Worm (Caenorhabditis elegans) whole organism, mixed stage, embryonic: Measurements from ENCODE around the gene F22E5.6.

Source experiments
- M03D4.4 ChIP-seq: sonication (generic microtip); optimal IDR thresholded peaks from 2 replicates; lab custom pipeline; 2017; ENCODE audit warnings: mild to moderate bottlenecking, missing genetic modification characterization, missing compliant biosample characterization
- blmp-1 ChIP-seq: fragments of 150-350 bp; optimal IDR thresholded peaks from 2 replicates; lab custom pipeline; 2014; ENCODE audit warnings: missing biosample characterization, missing genetic modification characterization
- ceh-39 ChIP-seq: fragments of 150-350 bp; optimal IDR thresholded peaks from 2 replicates; lab custom pipeline; 2014; ENCODE audit warnings: missing biosample characterization, missing genetic modification characterization
- ceh-43 ChIP-seq: fragments of 200-800 bp; sonication (Bioruptor generic); optimal IDR thresholded peaks from 2 replicates; lab custom pipeline; 2018; ENCODE audit warnings: mild to moderate bottlenecking, missing genetic modification characterization, moderate library complexity, missing compliant biosample characterization
- ces-1 ChIP-seq: fragments of 150-350 bp; optimal IDR thresholded peaks from 2 replicates; lab custom pipeline; 2014; ENCODE audit warnings: missing biosample characterization, missing genetic modification reagents, missing genetic modification characterization
- drap-1 ChIP-seq: fragments of 200-800 bp; sonication (Bioruptor generic); optimal IDR thresholded peaks from 3 replicates; lab custom pipeline; 2018; ENCODE audit warnings: mild to moderate bottlenecking, missing genetic modification characterization, missing compliant biosample characterization
- elt-3 ChIP-seq: fragments of 150-350 bp; optimal IDR thresholded peaks from 2 replicates; lab custom pipeline; 2014; ENCODE audit warnings: missing biosample characterization, missing genetic modification characterization
- flh-1 ChIP-seq: fragments of 200-800 bp; sonication (Bioruptor generic); optimal IDR thresholded peaks from 2 replicates; lab custom pipeline; 2018; ENCODE audit warnings: mild to moderate bottlenecking, missing genetic modification characterization, moderate library complexity, missing compliant biosample characterization
- ham-2 ChIP-seq: fragments of 200-800 bp; sonication (Bioruptor generic); optimal IDR thresholded peaks from 2 replicates; lab custom pipeline; 2018; ENCODE audit warnings: mild to moderate bottlenecking, missing genetic modification characterization, missing compliant biosample characterization
- hlh-1 ChIP-seq: fragments of 150-350 bp; optimal IDR thresholded peaks from 2 replicates; lab custom pipeline; 2014; ENCODE audit warnings: missing biosample characterization, missing genetic modification reagents, missing genetic modification characterization
- lin-13 ChIP-seq: fragments of 150-350 bp; optimal IDR thresholded peaks from 2 replicates; lab custom pipeline; 2014; ENCODE audit warnings: missing biosample characterization, missing genetic modification characterization
- lin-32 ChIP-seq: fragments of 200-800 bp; sonication (Bioruptor generic); optimal IDR thresholded peaks from 2 replicates; lab custom pipeline; 2018; ENCODE audit warnings: mild to moderate bottlenecking, missing genetic modification characterization, missing compliant biosample characterization
- lsy-2 ChIP-seq: fragments of 150-350 bp; optimal IDR thresholded peaks from 2 replicates; lab custom pipeline; 2014; ENCODE audit warnings: missing biosample characterization, missing genetic modification characterization
- mab-5 ChIP-seq: fragments of 150-350 bp; optimal IDR thresholded peaks from 2 replicates; lab custom pipeline; 2014; ENCODE audit warnings: missing biosample characterization, missing genetic modification characterization
- mep-1 ChIP-seq: fragments of 150-350 bp; optimal IDR thresholded peaks from 2 replicates; lab custom pipeline; 2017; ENCODE audit warnings: missing biosample characterization, missing genetic modification reagents, missing genetic modification characterization, inconsistent platforms
- mls-2 ChIP-seq: sonication (generic microtip); optimal IDR thresholded peaks from 2 replicates; lab custom pipeline; 2016; ENCODE audit warnings: mild to moderate bottlenecking, missing genetic modification characterization, moderate library complexity, missing compliant biosample characterization
- nhr-12 ChIP-seq: fragments of 150-350 bp; optimal IDR thresholded peaks from 2 replicates; lab custom pipeline; 2014; ENCODE audit warnings: missing biosample characterization, missing genetic modification characterization
- nhr-237 ChIP-seq: fragments of 150-350 bp; optimal IDR thresholded peaks from 2 replicates; lab custom pipeline; 2014; ENCODE audit warnings: missing biosample characterization, missing genetic modification characterization
- nhr-28 ChIP-seq: fragments of 150-350 bp; optimal IDR thresholded peaks from 2 replicates; lab custom pipeline; 2014; ENCODE audit warnings: missing biosample characterization, missing genetic modification characterization
- nhr-76 ChIP-seq: sonication (generic microtip); optimal IDR thresholded peaks from 2 replicates; lab custom pipeline; 2017; ENCODE audit warnings: missing biosample characterization, missing genetic modification characterization
- pha-4 ChIP-seq: fragments of 150-350 bp; optimal IDR thresholded peaks from 2 replicates; lab custom pipeline; 2018; ENCODE audit warnings: missing biosample characterization, missing genetic modification reagents, missing genetic modification characterization
- snpc-4 ChIP-seq: fragments of 150-350 bp; optimal IDR thresholded peaks from 2 replicates; lab custom pipeline; 2014; ENCODE audit warnings: missing biosample characterization, missing genetic modification characterization
- sptf-1 ChIP-seq: sonication (generic microtip); optimal IDR thresholded peaks from 2 replicates; lab custom pipeline; 2017; ENCODE audit warnings: mild to moderate bottlenecking, missing genetic modification characterization, moderate library complexity, missing compliant biosample characterization
- unc-120 ChIP-seq: sonication (generic microtip); optimal IDR thresholded peaks from 2 replicates; lab custom pipeline; 2017; ENCODE audit warnings: missing genetic modification characterization, missing compliant biosample characterization; ENCODE audit not compliant: poor library complexity, severe bottlenecking
- unc-39 ChIP-seq: fragments of 150-350 bp; optimal IDR thresholded peaks from 2 replicates; lab custom pipeline; 2014; ENCODE audit warnings: missing biosample characterization, missing genetic modification characterization
- zip-8 ChIP-seq: fragments of 150-350 bp; optimal IDR thresholded peaks from 2 replicates; lab custom pipeline; 2014; ENCODE audit warnings: missing biosample characterization, missing genetic modification characterization
- ztf-11 ChIP-seq: fragments of 150-350 bp; optimal IDR thresholded peaks from 2 replicates; lab custom pipeline; 2014; ENCODE audit warnings: missing biosample characterization, missing genetic modification characterization

F22E5.6 gene

DNA sequence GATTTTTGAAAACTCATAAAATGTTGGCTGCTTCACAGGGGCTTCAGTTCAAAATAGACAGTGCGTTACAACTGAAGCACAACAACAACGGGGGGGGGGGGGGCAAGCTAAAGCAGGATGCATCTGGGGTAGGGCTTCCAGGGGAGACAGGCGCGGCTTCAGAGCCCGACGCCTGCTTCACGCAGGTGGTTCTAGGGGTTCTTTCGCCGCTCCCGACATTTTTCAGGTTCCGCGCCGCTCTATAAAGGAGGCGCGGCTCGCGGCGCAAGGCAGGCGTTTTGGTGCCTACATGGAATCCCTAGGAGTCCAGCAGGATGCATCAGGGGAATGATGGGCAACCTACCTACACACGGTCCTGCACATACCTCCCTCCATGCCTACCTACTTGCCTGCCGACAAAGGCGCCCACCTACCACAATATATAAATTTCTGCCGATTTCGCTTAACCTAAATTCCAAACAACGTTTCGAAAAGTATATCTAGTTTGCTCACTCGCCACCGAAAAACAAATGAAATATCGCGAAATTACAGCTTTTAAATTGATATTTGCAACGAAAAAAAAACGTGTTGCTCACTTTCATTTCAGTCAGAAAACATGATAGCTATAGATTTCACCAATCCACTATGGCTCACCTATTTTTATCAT lies 22.4 kb upstream of the F22E5.6 start, which contains the start of gene sri-71:
Gene sri-71, plus strand, starts transcription at position 596 of the 646 bp plus-strand sequence.
- TF ChIP-seq nhr-237 (tag; lab: Kevin White, UChicago) (no peak), sptf-1 (tag; lab: Kevin White, UChicago) (peak; percentile 32)
- TF ChIP-seq, all 35 proteins: peak for 1

DNA sequence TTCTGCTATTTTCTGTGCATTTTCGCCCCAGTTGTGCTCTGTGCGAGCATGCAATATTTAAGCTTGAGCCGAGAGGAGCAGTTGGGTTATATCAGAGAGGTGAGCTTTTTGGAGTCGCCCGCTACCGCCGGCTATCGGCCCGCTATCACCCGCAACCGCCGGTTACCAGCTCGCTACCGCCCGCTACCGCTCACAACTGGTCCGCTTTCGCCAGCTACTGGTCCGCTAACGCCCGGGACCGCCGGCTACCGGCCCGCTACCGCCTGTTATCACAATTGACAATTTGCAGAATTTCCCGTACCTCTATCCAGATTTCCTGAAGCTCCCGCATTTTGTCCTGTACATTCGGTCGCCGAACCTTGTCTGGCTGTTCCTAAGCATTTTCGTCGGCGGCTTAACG lies 21.2 kb upstream of the F22E5.6 start:
- TF ChIP-seq drap-1 (no peak), ham-2 (no peak), nhr-28 (tag; lab: Kevin White, UChicago) (no peak), nhr-12 (no peak), lsy-2 (tag; lab: Kevin White, UChicago) (no peak), ceh-43 (GFP tag; lab: Kevin White, UChicago) (no peak), zip-8 (tag; lab: Kevin White, UChicago) (no peak), flh-1 (GFP tag; lab: Kevin White, UChicago) (no peak), nhr-76 (tag; lab: Kevin White, UChicago) (no peak), mab-5 (no peak), blmp-1 (tag; lab: Kevin White, UChicago) (no peak), lin-32 (GFP tag; lab: Kevin White, UChicago) (no peak), unc-39 (tag; lab: Kevin White, UChicago) (no peak), snpc-4 (tag; lab: Kevin White, UChicago) (no peak), elt-3 (tag; lab: Kevin White, UChicago) (no peak), unc-120 (tag; lab: Kevin White, UChicago) (no peak), mep-1 (tag; lab: Kevin White, UChicago) (no peak)

DNA sequence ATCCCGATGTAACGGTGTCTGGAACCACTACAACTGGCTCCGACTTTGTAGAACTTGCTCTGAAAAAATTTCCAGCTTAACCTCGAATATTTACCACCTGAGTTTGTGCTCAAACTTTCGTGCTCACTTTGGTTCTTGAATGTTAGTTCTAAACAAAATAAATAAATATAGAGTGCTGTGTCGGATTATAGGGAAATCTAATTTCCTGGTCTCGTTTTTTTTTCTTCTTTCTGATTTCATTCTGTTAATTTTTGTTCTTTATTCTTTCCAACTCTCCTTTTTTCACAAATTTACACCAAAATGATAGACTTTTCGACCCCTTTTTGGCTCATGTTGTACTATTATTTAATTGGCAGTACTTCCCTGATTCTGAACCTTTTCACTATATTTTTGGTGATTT lies 20.4 kb upstream of the F22E5.6 start, which contains the start of gene sri-37:
Gene sri-37, plus strand, starts transcription at position 301 of the 400 bp plus-strand sequence.
- TF ChIP-seq lsy-2 (tag; lab: Kevin White, UChicago) (no peak), pha-4 (tag; lab: Kevin White, UChicago) (no peak), M03D4.4 (tag; lab: Kevin White, UChicago) (no peak), blmp-1 (tag; lab: Kevin White, UChicago) (no peak), drap-1 (no peak), ceh-43 (GFP tag; lab: Kevin White, UChicago) (no peak)

DNA sequence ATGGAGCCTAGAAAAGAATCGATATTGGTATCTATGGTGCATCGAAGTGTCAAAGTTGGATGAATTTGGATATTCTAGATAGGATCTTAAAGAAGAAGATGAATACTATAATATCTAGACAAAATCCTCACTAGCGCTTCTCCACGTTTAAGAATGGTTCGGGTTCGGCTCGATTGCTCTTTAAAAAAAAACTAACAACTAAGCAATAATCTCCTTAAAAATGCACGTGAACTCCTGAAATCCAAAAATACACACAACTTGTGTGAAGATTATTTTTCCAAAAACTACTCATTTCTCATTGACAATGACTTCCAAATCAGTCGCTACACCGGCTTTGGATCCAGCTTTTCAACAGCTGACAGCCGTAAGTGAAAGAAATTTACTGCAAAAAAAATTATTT lies 18.5 kb upstream of the F22E5.6 start, which contains the start of gene D2062.1:
Gene D2062.1, plus strand, starts transcription at position 301 of the 400 bp plus-strand sequence.
- TF ChIP-seq nhr-237 (tag; lab: Kevin White, UChicago) (no peak), nhr-28 (tag; lab: Kevin White, UChicago) (no peak), nhr-12 (no peak), flh-1 (GFP tag; lab: Kevin White, UChicago) (no peak), hlh-1 (tag; lab: Kevin White, UChicago) (no peak)

DNA sequence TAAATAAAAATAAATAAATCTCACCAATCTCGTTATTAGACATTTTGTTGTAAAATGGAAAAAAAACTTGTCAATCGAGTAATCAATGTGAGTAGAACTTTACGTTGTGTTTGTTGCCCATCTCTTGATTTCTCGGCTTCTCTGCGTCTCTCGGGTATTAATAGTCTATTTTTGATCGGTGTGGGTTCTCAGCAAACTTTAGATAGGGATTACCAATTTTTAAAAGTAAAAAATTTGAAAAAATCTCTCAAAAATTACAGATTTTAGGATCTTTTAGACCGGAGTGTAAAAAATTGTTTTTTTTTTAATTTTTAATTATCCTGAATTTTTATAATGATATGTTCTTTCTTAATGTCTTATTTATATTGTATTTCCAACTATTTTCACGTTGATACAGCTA lies 12.3 kb upstream of the F22E5.6 start, which contains the start of gene F22E5.21:
Gene F22E5.21, minus strand, starts transcription at position 101 of the 400 bp plus-strand sequence.
- TF ChIP-seq ces-1 (GFP tag; lab: Kevin White, UChicago): no peak
- TF ChIP-seq nhr-12: no peak
- TF ChIP-seq mls-2 (tag; lab: Kevin White, UChicago): no peak
- no peak for TF ChIP-seq snpc-4 (tag; lab: Kevin White, UChicago)
- TF ChIP-seq mep-1 (tag; lab: Kevin White, UChicago): no peak
- no peak for TF ChIP-seq ceh-39 (tag; lab: Kevin White, UChicago)
- TF ChIP-seq unc-39 (tag; lab: Kevin White, UChicago): no peak
- TF ChIP-seq zip-8 (tag; lab: Kevin White, UChicago): no peak
- no peak for TF ChIP-seq nhr-76 (tag; lab: Kevin White, UChicago)
- TF ChIP-seq ceh-43 (GFP tag; lab: Kevin White, UChicago): no peak
- no peak for TF ChIP-seq lin-13
- no peak for TF ChIP-seq ztf-11 (tag; lab: Kevin White, UChicago)

DNA sequence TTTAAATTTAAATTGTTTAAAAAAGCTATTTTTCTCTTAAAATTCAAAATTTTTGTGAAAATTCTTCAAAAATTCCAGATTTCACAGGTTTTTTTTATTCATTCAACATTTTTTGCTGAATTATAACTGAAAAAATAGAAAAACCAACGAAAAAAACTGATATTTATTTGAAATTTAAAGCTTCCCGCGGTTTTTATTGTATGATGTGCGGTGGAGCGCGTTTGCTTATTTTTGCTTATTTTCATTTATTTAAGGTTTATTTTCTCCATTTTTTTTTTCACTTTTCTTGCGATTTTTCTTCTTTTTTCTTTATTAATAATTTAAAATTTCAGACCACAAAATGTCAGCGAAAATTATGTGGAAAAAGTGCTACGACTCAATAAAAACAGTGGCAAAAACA lies 11.6 kb upstream of the F22E5.6 start, which contains the start of gene F22E5.9:
Gene F22E5.9, plus strand, starts transcription at position 327 of the 400 bp plus-strand sequence.
- TF ChIP-seq lsy-2 (tag; lab: Kevin White, UChicago) (no peak), ham-2 (no peak), lin-32 (GFP tag; lab: Kevin White, UChicago) (no peak)
